Fruit fly (Drosophila melanogaster): Measurements from ENCODE around the gene Dcr-1.

The Dcr-1 gene

DNA sequence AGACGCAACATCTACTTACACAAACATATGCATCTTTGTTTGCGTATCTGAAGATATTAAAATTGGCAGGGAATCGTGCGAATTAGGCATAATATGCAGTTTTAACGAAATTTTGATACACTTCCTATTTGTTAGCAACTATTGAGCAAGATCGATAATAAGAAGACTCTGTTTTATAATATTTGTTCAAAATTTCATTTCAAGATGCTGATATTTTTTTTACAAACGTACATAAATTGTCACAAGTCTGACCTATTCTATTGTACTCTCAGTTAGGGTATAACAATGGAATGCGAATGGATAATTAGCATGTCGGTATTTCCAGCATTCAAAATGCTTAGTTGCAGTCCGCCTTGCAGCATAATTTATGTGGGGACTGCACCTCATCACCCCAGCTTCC, 13.0 kb downstream of the Dcr-1 start (continued):
- no peak for TF ChIP-seq MESR4 (GFP tag; optimal IDR thresholded peaks at IDR 0.05)
- peak; percentile 17; the same call in 1 of the 2 replicates for TF ChIP-seq CG6689 (GFP tag; IDR thresholded peaks at IDR 0.05)
- no peak for TF ChIP-seq CG34224 (GFP tag; IDR thresholded peaks at IDR 0.05; ENCODE audit: partially characterized antibody)
- TF ChIP-seq CG5180 (GFP tag; optimal IDR thresholded peaks at IDR 0.05): no peak
- peak in 1 of 2 experiments; percentile 9 for TF ChIP-seq Pdp1 (GFP tag; optimal IDR thresholded peaks at IDR 0.05)
- TF ChIP-seq CG4328 (GFP tag; optimal IDR thresholded peaks at IDR 0.05): no peak
- no peak for TF ChIP-seq CG11085 (GFP tag; IDR thresholded peaks at IDR 0.05)
- peak; percentile 19 for TF ChIP-seq phol (tag; optimal IDR thresholded peaks at IDR 0.05)
- no peak for TF ChIP-seq E2f1 (GFP tag; IDR thresholded peaks at IDR 0.05)
- TF ChIP-seq gem (tag; optimal IDR thresholded peaks at IDR 0.05): no peak
- TF ChIP-seq CG10543 (GFP tag; optimal IDR thresholded peaks at IDR 0.05): no peak
- TF ChIP-seq CG15601 (tag; optimal IDR thresholded peaks at IDR 0.05): no peak
- TF ChIP-seq CG8765 (GFP tag; IDR thresholded peaks at IDR 0.05): no peak
- no peak for TF ChIP-seq CrebB (tag; optimal IDR thresholded peaks at IDR 0.05)
- no peak for TF ChIP-seq unc-4 (GFP tag; IDR thresholded peaks at IDR 0.05; ENCODE audit: partially characterized antibody)
- no peak for TF ChIP-seq z (GFP tag; IDR thresholded peaks at IDR 0.05)
- no peak for TF ChIP-seq CG1602 (GFP tag; optimal IDR thresholded peaks at IDR 0.05)
- TF ChIP-seq Adf1 (GFP tag; IDR thresholded peaks at IDR 0.05): no peak
- no peak for TF ChIP-seq Deaf1 (tag; optimal IDR thresholded peaks at IDR 0.05)
- TF ChIP-seq fd64A (GFP tag; optimal IDR thresholded peaks at IDR 0.05): no peak
- TF ChIP-seq CG13894 (tag; optimal IDR thresholded peaks at IDR 0.05): no peak
- TF ChIP-seq bsh (GFP tag; optimal IDR thresholded peaks at IDR 0.05): no peak
- TF ChIP-seq CG13624 (GFP tag; optimal IDR thresholded peaks at IDR 0.05): peak; percentile 2
- TF ChIP-seq Meics (GFP tag; optimal IDR thresholded peaks at IDR 0.05): no peak
- no peak for TF ChIP-seq CG15269 (tag; optimal IDR thresholded peaks at IDR 0.05)
- no peak for TF ChIP-seq lab (GFP tag; optimal IDR thresholded peaks at IDR 0.05)
- TF ChIP-seq pan (optimal IDR thresholded peaks at IDR 0.05): no peak
- peak in 1 of 2 experiments; percentile 75 for TF ChIP-seq pan (GFP tag; optimal IDR thresholded peaks at IDR 0.05 in 1 of 2, IDR thresholded peaks at IDR 0.05 in 1 of 2)
- TF ChIP-seq ttk (GFP tag; IDR thresholded peaks at IDR 0.05): peak; percentile 45; the same call in 1 of the 2 replicates
- no peak for TF ChIP-seq eve (GFP tag; optimal IDR thresholded peaks at IDR 0.05)
- no peak for TF ChIP-seq aop (GFP tag; IDR thresholded peaks at IDR 0.05)
- TF ChIP-seq CHES-1-like (GFP tag; optimal IDR thresholded peaks at IDR 0.05): no peak
- TF ChIP-seq CG13775 (GFP tag; optimal IDR thresholded peaks at IDR 0.05): no peak
- no peak for TF ChIP-seq CG10267 (tag; optimal IDR thresholded peaks at IDR 0.05)
- TF ChIP-seq mirr (GFP tag; optimal IDR thresholded peaks at IDR 0.05): no peak
- TF ChIP-seq row (GFP tag; IDR thresholded peaks at IDR 0.05): 0 out of 3 replicates have a peak, but pooled peaks have one; percentile 13
- TF ChIP-seq CG4424 (GFP tag; optimal IDR thresholded peaks at IDR 0.05): no peak
- TF ChIP-seq ac (GFP tag; optimal IDR thresholded peaks at IDR 0.05): no peak
- TF ChIP-seq CG12391 (tag; optimal IDR thresholded peaks at IDR 0.05): no peak
- no peak for TF ChIP-seq CG4820 (GFP tag; optimal IDR thresholded peaks at IDR 0.05)
- peak; percentile 46; the same call in 1 of the 3 replicates for TF ChIP-seq dysf (GFP tag; IDR thresholded peaks at IDR 0.05)
- TF ChIP-seq D19A (tag; optimal IDR thresholded peaks at IDR 0.05): peak; percentile 86
- no peak for TF ChIP-seq NK7.1 (GFP tag; optimal IDR thresholded peaks at IDR 0.05)
- TF ChIP-seq yki (optimal IDR thresholded peaks at IDR 0.05): no peak
- TF ChIP-seq ara (GFP tag; IDR thresholded peaks at IDR 0.05): peak; percentile 41; the same call in 1 of the 2 replicates
- peak; percentile 37 for TF ChIP-seq lmd (GFP tag; IDR thresholded peaks at IDR 0.05)
- TF ChIP-seq oc (tag; optimal IDR thresholded peaks at IDR 0.05): no peak
- no peak for TF ChIP-seq trem (tag; optimal IDR thresholded peaks at IDR 0.05)
- no peak for TF ChIP-seq CG4707 (GFP tag; optimal IDR thresholded peaks at IDR 0.05)
- TF ChIP-seq da (GFP tag; optimal IDR thresholded peaks at IDR 0.05): no peak
- TF ChIP-seq Abd-B (GFP tag; optimal IDR thresholded peaks at IDR 0.05): no peak
